Fruit fly (Drosophila melanogaster) S2 (cell line): ENCODE results near the gene CG13659.

Source experiments
- CG8478 ChIP-seq: fragments of >200 bp; optimal IDR thresholded peaks from 2 replicates; lab custom pipeline; 2018
- CTCF ChIP-seq, 2 experiments: fragments of >200 bp; optimal IDR thresholded peaks; 2 replicates each; lab custom pipeline; 2018

The CG13659 gene

dm6 chr3R:25287128-25287527 lies 13.6 kb upstream of the CG13659 start, which contains the start of gene CG13658:
CG13658 (plus strand) TSS chr3R:25287474.
- no peak for TF ChIP-seq CG8478 (lab: Kevin White, UChicago)
- TF ChIP-seq CTCF (optimal IDR thresholded peaks at IDR 0.05; lab: Kevin White, UChicago) = no peak

DNA sequence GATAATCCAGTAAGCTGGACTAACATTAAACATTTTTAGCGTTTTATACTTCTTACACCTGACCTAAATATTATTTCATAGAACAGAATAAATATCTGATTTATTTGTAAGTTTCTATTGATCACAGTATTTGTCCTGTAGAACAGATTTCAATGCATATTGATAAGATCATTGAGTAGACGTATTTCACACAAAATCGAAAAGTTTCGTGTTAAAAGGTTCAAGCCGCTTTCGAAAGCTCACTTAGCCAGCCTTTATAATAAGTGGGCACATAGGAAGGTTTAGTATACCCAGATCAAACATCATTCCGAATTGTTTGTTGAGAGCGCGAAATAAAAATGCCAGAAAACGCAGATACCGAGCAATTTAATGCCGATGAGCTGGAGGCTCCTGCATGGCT lies 11.1 kb upstream of the CG13659 start, which contains the start of gene CG11893:
Gene CG11893 (plus strand): TSS at position 301 of the 400 bp plus-strand sequence.
- TF ChIP-seq CTCF (optimal IDR thresholded peaks at IDR 0.05; lab: Kevin White, UChicago) = no peak
- no peak for TF ChIP-seq CG8478 (lab: Kevin White, UChicago)

DNA sequence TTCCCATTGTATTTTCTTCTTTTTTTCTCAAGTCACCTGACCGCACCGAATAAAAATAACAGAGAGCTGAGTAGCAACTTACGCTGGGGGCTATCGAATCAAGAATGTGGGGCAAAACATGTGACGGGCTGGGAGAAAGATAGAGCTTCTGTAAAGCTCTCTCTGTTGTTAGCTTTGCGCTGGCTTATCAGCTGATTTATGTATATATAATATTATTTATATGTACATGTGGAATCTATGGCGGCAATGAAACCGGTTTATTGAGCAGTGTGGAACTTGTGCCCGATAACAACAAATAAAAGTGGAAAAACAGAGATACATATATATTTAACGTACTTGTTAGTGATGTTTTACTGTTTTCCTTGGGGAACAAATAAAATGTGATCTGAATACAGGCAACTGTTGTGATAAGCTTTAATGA lies 7.8 kb upstream of the CG13659 start, which contains the start of gene CG31098:
Gene CG31098 (minus strand): TSS at position 114 of the 421 bp plus-strand sequence.
- no peak for TF ChIP-seq CTCF (optimal IDR thresholded peaks at IDR 0.05; lab: Kevin White, UChicago)
- TF ChIP-seq CG8478 (lab: Kevin White, UChicago) = no peak

DNA sequence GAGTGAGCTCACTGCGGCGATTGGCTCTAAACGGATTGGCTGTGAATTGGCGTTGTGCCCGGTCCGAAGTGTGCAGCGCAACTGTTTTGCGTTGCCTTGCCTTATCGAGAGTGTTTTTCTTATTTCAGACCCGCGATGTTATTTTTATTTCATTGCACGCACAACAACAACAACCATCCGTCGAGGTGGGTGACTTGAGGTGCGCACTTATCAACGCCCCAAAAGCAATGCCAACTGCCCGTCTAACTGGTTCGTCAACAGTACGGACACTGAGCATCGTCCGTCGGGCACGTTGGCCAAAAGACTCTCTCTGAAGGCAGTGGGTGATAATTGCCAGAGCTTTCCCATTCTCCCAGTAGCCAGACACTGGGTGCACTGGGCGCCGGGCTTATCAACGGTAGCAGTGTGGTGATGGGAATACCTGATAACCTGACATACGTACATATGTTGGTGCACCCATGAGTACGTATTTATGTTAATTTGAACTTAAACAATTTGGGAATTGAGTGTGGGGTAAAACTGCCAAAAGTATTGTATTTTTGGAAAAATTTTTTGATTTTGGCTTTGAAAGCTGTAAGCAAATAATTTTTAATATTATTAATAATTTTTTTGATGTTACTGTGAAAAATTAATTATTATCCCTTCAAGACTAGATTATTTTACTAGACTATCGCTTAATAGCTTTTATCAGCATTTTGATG lies 5.2 kb upstream of the CG13659 start, which contains the start of gene CG31102:
Gene CG31102 (minus strand): TSS at position 275 of the 701 bp plus-strand sequence.
- TF ChIP-seq CTCF (optimal IDR thresholded peaks at IDR 0.05; lab: Kevin White, UChicago) (no peak), CG8478 (lab: Kevin White, UChicago) (no peak)

DNA sequence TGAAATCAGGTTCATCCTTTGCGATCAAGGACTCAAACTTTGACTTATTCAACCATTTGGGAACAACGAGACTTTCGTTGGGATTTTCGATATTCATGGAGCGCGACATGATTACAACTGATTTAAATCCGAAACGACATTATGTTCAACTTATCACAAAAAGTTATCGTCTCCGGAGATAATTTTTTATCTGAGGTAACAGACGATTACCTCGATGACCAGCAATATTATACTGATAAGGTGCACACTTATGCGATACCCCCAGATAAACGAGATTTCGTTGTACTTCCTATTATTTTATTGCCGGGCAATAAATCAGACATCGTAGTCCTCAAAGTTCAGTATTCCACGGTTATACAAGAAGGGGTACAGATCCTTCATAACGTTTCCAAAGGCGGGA lies 3.0 kb upstream of the CG13659 start, which contains the start of gene CG31097:
Gene CG31097 (minus strand): TSS at position 101 of the 400 bp plus-strand sequence.
- TF ChIP-seq CTCF (optimal IDR thresholded peaks at IDR 0.05; lab: Kevin White, UChicago) (no peak), CG8478 (lab: Kevin White, UChicago) (no peak)

- TF ChIP-seq CTCF (optimal IDR thresholded peaks at IDR 0.05; lab: Kevin White, UChicago) = no peak
- no peak for TF ChIP-seq CG8478 (lab: Kevin White, UChicago)
These were observed 1.2 kb upstream of the CG13659 start, which contains the start of gene CG31288 for dm6 chr3R:25299507-25299964. CG31288 (minus strand) TSS chr3R:25299557.

DNA sequence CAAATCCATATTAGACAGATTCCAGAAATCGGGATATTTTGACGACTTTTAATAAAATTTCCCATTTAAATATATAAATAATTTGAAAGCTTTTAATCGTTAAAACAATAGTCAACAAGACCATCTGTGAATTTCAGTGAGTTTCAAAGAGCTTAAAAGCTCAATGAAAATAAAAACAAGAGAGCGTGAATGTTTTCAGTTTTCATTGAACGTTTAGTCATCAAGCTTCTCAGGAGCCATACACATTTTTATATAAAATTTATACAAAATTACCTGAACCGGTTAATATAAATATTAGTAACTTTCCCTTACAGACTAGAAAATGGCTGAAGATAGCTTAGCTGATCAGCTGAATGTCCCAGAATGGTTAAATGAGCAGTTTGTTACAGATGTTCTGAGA lies 1.5 kb downstream of the CG13659 start, which contains the start of gene CG31370:
Gene CG31370 (plus strand): TSS at position 226 of the 400 bp plus-strand sequence.
- TF ChIP-seq CTCF (optimal IDR thresholded peaks at IDR 0.05; lab: Kevin White, UChicago) = no peak

DNA sequence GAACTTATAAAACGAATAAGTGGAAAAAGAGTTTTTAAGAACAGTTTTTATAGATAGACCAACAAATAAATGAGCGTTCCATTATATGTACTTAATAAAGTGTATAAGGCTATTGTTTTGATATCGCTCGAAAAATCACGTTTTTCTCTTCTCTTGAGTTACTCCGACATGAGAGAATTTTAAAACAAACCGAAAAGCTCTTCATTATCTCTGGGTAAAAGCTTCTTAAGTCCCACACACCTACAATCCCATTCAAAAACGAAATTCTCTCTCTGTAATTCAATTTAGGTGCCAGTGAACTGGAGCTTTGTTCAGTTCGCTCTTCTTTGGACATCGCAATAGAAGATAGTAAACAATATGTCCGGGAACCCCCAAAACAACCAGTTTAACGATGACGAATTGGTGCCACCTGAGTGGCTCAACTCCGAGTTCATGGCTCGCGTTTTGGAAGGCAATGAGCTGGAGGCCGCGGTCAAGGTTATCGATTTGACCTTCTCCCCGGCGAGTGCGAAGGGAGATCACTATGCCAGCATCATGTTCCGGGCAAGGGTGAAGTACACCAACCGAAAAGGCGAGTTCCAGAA lies 3.3 kb downstream of the CG13659 start, which contains the start of gene CG31436:
Gene CG31436 (plus strand): TSS at position 281 of the 584 bp plus-strand sequence.
- no peak for TF ChIP-seq CTCF (optimal IDR thresholded peaks at IDR 0.05; lab: Kevin White, UChicago)
- no peak for TF ChIP-seq CG8478 (lab: Kevin White, UChicago)

DNA sequence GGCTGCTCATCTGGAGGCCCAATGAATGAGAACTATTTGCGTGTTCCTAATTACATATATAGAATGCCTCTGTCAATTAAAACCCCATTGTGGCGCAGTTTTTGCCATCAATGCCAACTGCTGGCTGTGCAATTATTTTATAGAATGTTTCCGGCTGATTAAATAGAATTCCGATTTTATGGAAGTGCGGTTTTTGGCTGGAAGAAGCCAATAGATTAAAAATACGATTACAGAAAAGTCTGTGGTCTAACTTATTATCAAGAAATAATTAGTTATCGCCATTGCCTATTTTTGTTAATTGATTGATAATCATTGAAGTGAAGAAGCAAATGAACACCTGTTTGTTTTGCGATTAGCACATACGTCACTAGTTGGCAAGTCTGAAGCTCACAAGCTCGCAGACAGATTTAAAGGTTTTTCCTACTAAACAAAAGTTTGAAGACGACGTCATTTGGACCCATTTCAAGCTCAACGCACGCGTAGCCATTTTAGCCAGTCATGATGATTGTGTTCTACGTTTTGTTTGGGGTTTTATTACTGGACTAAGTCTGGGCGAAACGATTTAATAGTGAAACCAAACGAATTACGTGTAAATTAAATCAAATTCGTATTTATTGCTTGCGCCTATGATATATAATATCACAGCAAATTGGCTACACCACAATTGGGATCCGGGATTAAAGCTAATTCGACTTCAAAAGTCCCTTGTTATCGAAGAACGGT lies 5.3 kb downstream of the CG13659 start:
- TF ChIP-seq CTCF (optimal IDR thresholded peaks at IDR 0.05; lab: Kevin White, UChicago) (no peak), CG8478 (lab: Kevin White, UChicago) (no peak)

- TF ChIP-seq CG8478 (lab: Kevin White, UChicago) (no peak), CTCF (optimal IDR thresholded peaks at IDR 0.05; lab: Kevin White, UChicago) (no peak)
These were observed 7.5 kb downstream of the CG13659 start, which contains the start of gene CG10550 for dm6 chr3R:25308228-25308627. CG10550 (minus strand) TSS chr3R:25308391.

dm6 chr3R:25309175-25309574 lies 8.5 kb downstream of the CG13659 start:
- TF ChIP-seq CTCF (optimal IDR thresholded peaks at IDR 0.05; lab: Kevin White, UChicago) (no peak), CG8478 (lab: Kevin White, UChicago) (no peak)

dm6 chr3R:25310843-25311242 lies 10.2 kb downstream of the CG13659 start, which contains the start of gene CG31099:
CG31099 (minus strand) TSS chr3R:25310943.
- TF ChIP-seq CTCF (optimal IDR thresholded peaks at IDR 0.05; lab: Kevin White, UChicago) = no peak
- no peak for TF ChIP-seq CG8478 (lab: Kevin White, UChicago)

dm6 chr3R:25312583-25312982 lies 11.9 kb downstream of the CG13659 start:
- TF ChIP-seq CTCF (optimal IDR thresholded peaks at IDR 0.05; lab: Kevin White, UChicago) (peak; percentile 69 to 78), CG8478 (lab: Kevin White, UChicago) (no peak)

DNA sequence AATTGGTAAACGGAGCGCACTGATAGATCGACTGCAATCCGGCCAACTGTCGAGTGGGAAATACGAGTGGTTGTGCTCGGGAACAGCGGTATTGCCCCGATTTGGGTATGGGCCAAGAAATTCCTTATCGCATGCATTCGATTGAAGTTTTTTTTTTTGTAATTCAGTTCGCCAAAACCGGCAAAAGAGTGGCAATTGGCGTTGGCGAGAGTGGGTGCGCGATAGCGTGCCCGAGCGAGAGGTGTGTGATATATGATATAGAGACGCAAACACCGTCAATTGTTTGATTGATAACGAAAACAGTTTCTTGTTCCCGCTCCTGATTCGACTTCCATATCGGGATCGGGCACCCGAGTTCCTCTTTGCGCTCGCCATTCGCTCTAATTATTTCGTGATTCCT lies 13.1 kb downstream of the CG13659 start, which contains the start of gene CG31087:
Gene CG31087 (minus strand): TSS at position 63 of the 400 bp plus-strand sequence.
- no peak for TF ChIP-seq CG8478 (lab: Kevin White, UChicago)
- no peak for TF ChIP-seq CTCF (optimal IDR thresholded peaks at IDR 0.05; lab: Kevin White, UChicago)
